Worm (Caenorhabditis elegans): Measurements from ENCODE around the gene deg-1.

DNA sequence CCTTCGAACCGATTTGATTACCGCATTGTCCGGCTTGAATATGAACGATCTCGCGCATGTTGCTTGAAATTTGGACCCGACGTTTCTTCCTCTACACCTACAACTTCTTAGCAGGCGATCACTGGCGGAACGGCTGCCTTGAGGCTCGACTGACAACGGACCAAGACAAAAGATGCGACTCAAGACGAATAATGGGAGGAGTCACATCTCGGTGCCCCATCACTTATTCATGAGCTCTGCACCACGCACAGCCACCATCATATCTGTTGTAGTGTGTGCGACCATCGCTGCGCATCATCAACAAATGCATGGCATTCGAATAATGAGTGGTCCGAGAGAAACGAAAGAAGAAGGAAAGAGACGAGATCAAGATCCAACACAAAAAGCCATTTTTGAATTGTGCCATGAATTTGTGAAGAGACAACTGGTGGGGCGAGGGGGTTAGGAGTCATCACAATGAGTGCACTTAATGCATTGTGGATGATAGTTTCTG, 23.7 kb downstream of the deg-1 start, which contains the start of gene mec-7:
- no peak for TF ChIP-seq nhr-76 (tag; optimal IDR thresholded peaks at IDR 0.05)
- TF ChIP-seq mdl-1 (tag; optimal IDR thresholded peaks at IDR 0.05), result no peak
- TF ChIP-seq T26A8.4 (GFP tag; IDR thresholded peaks at IDR 0.05), result no peak
- TF ChIP-seq nhr-48 (tag; optimal IDR thresholded peaks at IDR 0.05), result no peak
- TF ChIP-seq unc-62 (GFP tag; optimal IDR thresholded peaks at IDR 0.05 in 1 of 2), result peak in 1 of 2 experiments; percentile 97
- TF ChIP-seq unc-62 (tag; optimal IDR thresholded peaks at IDR 0.05), result no peak
- no peak for TF ChIP-seq nhr-111 (GFP tag; optimal IDR thresholded peaks at IDR 0.05)
- no peak for TF ChIP-seq skn-1 (tag; optimal IDR thresholded peaks at IDR 0.05)
- TF ChIP-seq duxl-1 (tag; optimal IDR thresholded peaks at IDR 0.05; ENCODE audit: poor library complexity), result no peak
- TF ChIP-seq lin-39 (tag; optimal IDR thresholded peaks at IDR 0.05), result no peak
- TF ChIP-seq dpl-1 (GFP tag; optimal IDR thresholded peaks at IDR 0.05), result no peak
- no peak for TF ChIP-seq snpc-1.2 (GFP tag; IDR thresholded peaks at IDR 0.05)
- TF ChIP-seq nhr-11 (tag; optimal IDR thresholded peaks at IDR 0.05), result no peak
